Worm (Caenorhabditis elegans): ENCODE measurements around the gene hadb-1.

DNA sequence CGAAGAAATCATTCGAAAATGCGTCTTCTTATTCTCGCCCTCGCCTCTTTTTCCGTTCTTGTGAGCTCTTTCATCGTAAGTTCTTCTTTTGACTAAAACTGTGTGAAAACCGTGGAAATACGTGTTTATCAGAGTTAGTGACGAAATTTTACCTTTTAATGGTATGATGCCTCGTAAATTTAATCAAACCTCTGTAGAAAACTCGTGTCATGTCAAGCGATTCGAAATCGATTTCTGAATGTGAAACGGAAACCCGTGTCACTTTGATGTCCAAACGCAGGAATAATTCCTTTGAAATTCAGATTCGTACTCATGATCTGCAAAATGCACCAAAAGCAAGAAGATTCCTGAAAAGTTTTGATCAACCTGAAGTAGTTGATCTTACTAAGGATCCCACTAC, 39.7 kb downstream of the hadb-1 start, which contains the start of gene F22B7.3:
- TF ChIP-seq klf-2 (GFP tag; conservative IDR thresholded peaks at IDR 0.05) (no peak), tab-1 (GFP tag; IDR thresholded peaks at IDR 0.05) (no peak), ztf-23 (GFP tag; IDR thresholded peaks at IDR 0.05) (no peak), ref-1 (GFP tag; conservative IDR thresholded peaks at IDR 0.05) (no peak), ztf-29 (GFP tag; IDR thresholded peaks at IDR 0.05) (no peak), cog-1 (tag; optimal IDR thresholded peaks at IDR 0.05) (no peak), flt-1 (GFP tag; IDR thresholded peaks at IDR 0.05) (no peak)

Data from whole organism, midembryonic.